Fruit fly (Drosophila melanogaster) whole organism, adult: ENCODE results near the gene CG42399.

Source experiments
- CG11617 ChIP-seq: fragments of 200-800 bp; sonication (Bioruptor generic); optimal IDR thresholded peaks from 2 replicates; lab custom pipeline; 2017; ENCODE audit warnings: mild to moderate bottlenecking, missing biosample characterization, missing genetic modification reagents, missing genetic modification characterization
- CG12768 ChIP-seq: fragments of 200-800 bp; sonication (Bioruptor generic); optimal IDR thresholded peaks from 2 replicates; lab custom pipeline; 2017; ENCODE audit warnings: missing biosample characterization, missing genetic modification characterization, mild to moderate bottlenecking, moderate library complexity, missing genetic modification reagents
- CG14711 ChIP-seq: fragments of 200-800 bp; sonication (Bioruptor generic); optimal IDR thresholded peaks from 2 replicates; lab custom pipeline; 2018; ENCODE audit warnings: missing biosample characterization, mild to moderate bottlenecking, missing genetic modification characterization, moderate library complexity
- CG1620 ChIP-seq: fragments of 200-800 bp; sonication (Bioruptor generic); optimal IDR thresholded peaks from 2 replicates; lab custom pipeline; 2016; ENCODE audit warnings: missing biosample characterization, missing genetic modification characterization
- CG33017 ChIP-seq: fragments of 200-800 bp; sonication (Bioruptor generic); optimal IDR thresholded peaks from 2 replicates; lab custom pipeline; 2018; ENCODE audit warnings: missing biosample characterization, mild to moderate bottlenecking, missing genetic modification characterization, moderate library complexity
- CG5204 ChIP-seq: fragments of 200-800 bp; sonication (Bioruptor generic); optimal IDR thresholded peaks from 2 replicates; lab custom pipeline; 2016; ENCODE audit warnings: missing biosample characterization, missing genetic modification characterization
- CG7045 ChIP-seq: fragments of 200-800 bp; sonication (Bioruptor generic); optimal IDR thresholded peaks from 2 replicates; lab custom pipeline; 2017; ENCODE audit warnings: missing biosample characterization, mild to moderate bottlenecking, missing genetic modification characterization
- CG7101 ChIP-seq: fragments of 200-800 bp; sonication (Bioruptor generic); optimal IDR thresholded peaks from 2 replicates; lab custom pipeline; 2018; ENCODE audit warnings: missing biosample characterization, mild to moderate bottlenecking, missing genetic modification characterization, moderate library complexity
- Clk ChIP-seq: fragments of 200-800 bp; sonication (Bioruptor generic); optimal IDR thresholded peaks from 2 replicates; lab custom pipeline; 2017; ENCODE audit warnings: missing biosample characterization, missing genetic modification characterization
- Crg-1 ChIP-seq: fragments of 200-800 bp; sonication (Bioruptor generic); optimal IDR thresholded peaks from 2 replicates; lab custom pipeline; 2016; ENCODE audit warnings: missing biosample characterization, missing genetic modification characterization
- Hr96 ChIP-seq: fragments of 200-800 bp; sonication (Bioruptor generic); optimal IDR thresholded peaks from 2 replicates; lab custom pipeline; 2016; ENCODE audit warnings: missing biosample characterization, missing genetic modification characterization
- Mnt ChIP-seq: fragments of 200-800 bp; sonication (Bioruptor generic); optimal IDR thresholded peaks from 2 replicates; lab custom pipeline; 2016; ENCODE audit warnings: missing biosample characterization, mild to moderate bottlenecking, missing genetic modification characterization
- bab1 ChIP-seq: fragments of 200-800 bp; sonication (Bioruptor generic); optimal IDR thresholded peaks from 3 replicates; lab custom pipeline; 2019; ENCODE audit warnings: missing biosample characterization, mild to moderate bottlenecking, missing genetic modification characterization, moderate library complexity
- cic ChIP-seq: fragments of 200-800 bp; sonication (Bioruptor generic); optimal IDR thresholded peaks from 2 replicates; lab custom pipeline; 2017; ENCODE audit warnings: missing biosample characterization, mild to moderate bottlenecking, missing genetic modification characterization, moderate library complexity
- cnc ChIP-seq, 2 experiments: fragments of >200 bp; optimal IDR thresholded peaks; 2 replicates each; lab custom pipeline; 2017
- kay ChIP-seq: fragments of 200-800 bp; sonication (Bioruptor generic); peaks from one replicate; lab custom pipeline; 2016; ENCODE audit warnings: missing biosample characterization, missing genetic modification characterization, borderline replicate concordance
- ovo ChIP-seq: fragments of 200-800 bp; sonication (Bioruptor generic); optimal IDR thresholded peaks from 2 replicates; lab custom pipeline; 2016; ENCODE audit warnings: missing biosample characterization, missing genetic modification characterization
- pad ChIP-seq: fragments of 200-800 bp; sonication (Bioruptor generic); optimal IDR thresholded peaks from 3 replicates; lab custom pipeline; 2017; ENCODE audit warnings: missing biosample characterization, missing genetic modification characterization, mild to moderate bottlenecking, moderate library complexity, missing genetic modification reagents
- tj ChIP-seq: fragments of 200-800 bp; sonication (Bioruptor generic); optimal IDR thresholded peaks from 3 replicates; lab custom pipeline; 2017; ENCODE audit warnings: missing biosample characterization, mild to moderate bottlenecking, missing genetic modification characterization, moderate library complexity
- toe ChIP-seq: fragments of 200-800 bp; sonication (Bioruptor generic); optimal IDR thresholded peaks from 2 replicates; lab custom pipeline; 2016; ENCODE audit warnings: missing biosample characterization, missing genetic modification characterization

CG42399 gene

DNA sequence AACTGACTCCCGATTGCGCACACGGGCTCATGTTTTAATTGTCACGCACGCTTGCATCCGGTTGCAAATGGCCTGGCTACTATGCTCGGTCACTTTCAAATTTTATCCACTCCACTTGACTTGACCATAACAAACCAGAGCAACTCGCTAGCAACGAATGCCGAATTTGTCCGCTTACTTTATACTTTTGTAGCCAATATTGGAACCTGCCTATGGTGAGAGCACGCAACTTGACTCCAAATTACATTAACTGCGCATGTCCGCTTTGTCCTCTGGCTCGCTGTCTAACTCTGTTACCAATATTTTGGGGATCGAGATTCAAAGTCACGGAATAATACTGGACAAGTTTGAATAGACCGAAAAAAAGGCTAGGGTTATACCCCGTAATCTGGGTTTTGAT, at the start of gene CG42399:
Gene CG42399, minus strand, starts transcription at position 159 of the 400 bp plus-strand sequence.
- TF ChIP-seq bab1 (GFP tag; lab: Kevin White, UChicago) (no peak), ovo (GFP tag; lab: Kevin White, UChicago) (no peak), Hr96 (GFP tag; lab: Kevin White, UChicago) (no peak), toe (GFP tag; lab: Kevin White, UChicago) (no peak), CG11617 (no peak), pad (GFP tag; lab: Kevin White, UChicago) (no peak), cic (GFP tag; lab: Kevin White, UChicago) (no peak), cnc (optimal IDR thresholded peaks at IDR 0.05; lab: Kevin White, UChicago) (no peak), Crg-1 (GFP tag; lab: Kevin White, UChicago) (no peak), CG1620 (GFP tag; lab: Kevin White, UChicago) (no peak), CG7045 (GFP tag; lab: Kevin White, UChicago) (no peak), CG5204 (GFP tag; lab: Kevin White, UChicago) (no peak), CG33017 (tag; lab: Kevin White, UChicago) (no peak)

DNA sequence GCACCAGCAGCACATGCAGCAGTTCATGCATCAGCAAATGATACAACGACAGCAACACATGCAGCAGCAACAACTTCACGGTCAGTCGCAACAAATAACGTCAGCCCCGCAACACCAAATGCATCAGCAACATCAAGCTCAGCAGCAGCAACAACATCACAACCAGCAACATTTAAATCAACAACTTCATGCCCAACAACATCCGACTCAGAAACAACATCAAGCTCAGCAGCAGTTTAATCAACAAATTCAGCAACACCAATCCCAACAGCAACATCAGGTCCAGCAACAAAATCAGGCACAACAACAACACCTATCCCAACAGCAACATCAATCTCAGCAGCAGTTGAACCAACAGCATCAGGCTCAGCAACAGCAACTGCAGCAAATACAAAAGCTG, 42.6 kb upstream of the CG42399 start:
- no peak for TF ChIP-seq cnc (optimal IDR thresholded peaks at IDR 0.05; lab: Kevin White, UChicago)
- TF ChIP-seq CG14711 (tag; lab: Kevin White, UChicago), result no peak
- no peak for TF ChIP-seq CG33017 (tag; lab: Kevin White, UChicago)
- no peak for TF ChIP-seq Hr96 (GFP tag; lab: Kevin White, UChicago)
- no peak for TF ChIP-seq CG1620 (GFP tag; lab: Kevin White, UChicago)
- no peak for TF ChIP-seq Crg-1 (GFP tag; lab: Kevin White, UChicago)
- TF ChIP-seq bab1 (GFP tag; lab: Kevin White, UChicago), result no peak

DNA sequence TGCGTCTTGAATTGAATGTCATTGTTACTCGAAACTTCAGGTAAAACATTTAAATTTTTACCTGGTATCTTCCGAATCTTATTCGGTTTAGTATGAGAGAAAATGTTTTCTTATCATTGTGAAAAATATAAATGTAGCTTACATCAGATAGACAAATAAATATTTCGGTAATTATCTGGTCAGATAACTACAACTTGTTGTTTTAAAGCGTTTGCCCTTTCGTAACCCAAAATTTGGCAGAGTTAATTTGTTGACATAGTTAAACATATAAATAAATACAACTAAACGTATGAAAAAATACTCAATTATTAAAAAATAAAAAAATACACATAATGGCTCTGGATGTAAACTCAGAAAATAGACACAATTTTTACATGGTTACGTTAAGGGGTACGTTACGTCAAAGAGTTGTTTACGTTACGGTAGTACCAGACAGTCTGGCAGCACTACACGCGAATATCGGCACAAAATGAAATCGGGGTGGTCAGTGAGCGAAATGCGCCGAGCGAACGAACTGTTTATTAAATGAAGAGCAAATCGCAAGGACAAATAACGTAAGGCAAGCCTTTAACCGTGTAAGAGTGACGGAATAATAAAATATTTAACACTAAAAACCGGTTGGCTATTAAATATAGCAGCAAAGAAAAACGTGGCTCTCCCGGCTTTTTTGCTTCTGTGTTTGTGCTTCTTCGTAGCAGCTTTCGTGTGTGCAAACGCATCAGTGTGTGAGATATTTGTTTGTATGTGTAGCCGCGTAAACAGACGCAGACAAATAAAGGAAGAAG, 29.5 kb upstream of the CG42399 start:
- TF ChIP-seq pad (GFP tag; lab: Kevin White, UChicago) (peak; percentile 35), Crg-1 (GFP tag; lab: Kevin White, UChicago) (peak; percentile 5), cic (GFP tag; lab: Kevin White, UChicago) (peak; percentile 61), kay (GFP tag; lab: Kevin White, UChicago) (peak; percentile 93), toe (GFP tag; lab: Kevin White, UChicago) (no peak), Mnt (GFP tag; lab: Kevin White, UChicago) (peak; percentile 77), CG7045 (GFP tag; lab: Kevin White, UChicago) (peak; percentile 19), bab1 (GFP tag; lab: Kevin White, UChicago) (peak; percentile 13), CG33017 (tag; lab: Kevin White, UChicago) (no peak), tj (peak; percentile 12), Clk (GFP tag; lab: Kevin White, UChicago) (no peak), CG14711 (tag; lab: Kevin White, UChicago) (no peak), ovo (GFP tag; lab: Kevin White, UChicago) (no peak), CG5204 (GFP tag; lab: Kevin White, UChicago) (no peak), CG1620 (GFP tag; lab: Kevin White, UChicago) (no peak), CG12768 (GFP tag; lab: Kevin White, UChicago) (peak; percentile 5), Hr96 (GFP tag; lab: Kevin White, UChicago) (no peak)

DNA sequence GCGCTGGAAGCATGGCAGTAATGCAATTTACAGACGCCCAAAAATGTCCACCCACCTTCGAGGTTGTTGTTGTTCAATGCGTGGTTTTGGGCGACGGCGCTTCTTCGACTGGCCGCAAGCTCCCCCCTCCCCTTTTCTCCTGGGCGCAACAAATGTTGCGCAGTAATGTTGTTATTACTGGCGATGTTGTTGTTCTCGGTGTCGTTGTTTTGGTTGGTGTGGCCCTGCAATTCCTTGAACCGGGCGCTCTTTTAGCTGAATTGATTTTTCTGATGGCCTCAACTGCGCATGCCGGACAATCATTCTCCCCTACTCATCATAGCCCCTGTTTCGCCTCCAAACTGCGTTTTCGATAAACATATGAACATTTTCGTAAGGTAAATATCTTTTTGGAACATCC, 27.9 kb upstream of the CG42399 start:
- no peak for TF ChIP-seq CG7101 (tag; lab: Kevin White, UChicago)
- TF ChIP-seq cic (GFP tag; lab: Kevin White, UChicago), result no peak
- no peak for TF ChIP-seq Hr96 (GFP tag; lab: Kevin White, UChicago)
- TF ChIP-seq Mnt (GFP tag; lab: Kevin White, UChicago), result no peak
- peak; percentile 1 for TF ChIP-seq tj
- no peak for TF ChIP-seq Clk (GFP tag; lab: Kevin White, UChicago)
- no peak for TF ChIP-seq toe (GFP tag; lab: Kevin White, UChicago)
- TF ChIP-seq CG1620 (GFP tag; lab: Kevin White, UChicago), result no peak
- TF ChIP-seq Crg-1 (GFP tag; lab: Kevin White, UChicago), result no peak
- TF ChIP-seq CG7045 (GFP tag; lab: Kevin White, UChicago), result no peak
- no peak for TF ChIP-seq ovo (GFP tag; lab: Kevin White, UChicago)
- TF ChIP-seq CG5204 (GFP tag; lab: Kevin White, UChicago), result no peak
- no peak for TF ChIP-seq CG14711 (tag; lab: Kevin White, UChicago)
- peak in 1 of 2 experiments; percentile 42 for TF ChIP-seq cnc (optimal IDR thresholded peaks at IDR 0.05; lab: Kevin White, UChicago)
- no peak for TF ChIP-seq CG11617

DNA sequence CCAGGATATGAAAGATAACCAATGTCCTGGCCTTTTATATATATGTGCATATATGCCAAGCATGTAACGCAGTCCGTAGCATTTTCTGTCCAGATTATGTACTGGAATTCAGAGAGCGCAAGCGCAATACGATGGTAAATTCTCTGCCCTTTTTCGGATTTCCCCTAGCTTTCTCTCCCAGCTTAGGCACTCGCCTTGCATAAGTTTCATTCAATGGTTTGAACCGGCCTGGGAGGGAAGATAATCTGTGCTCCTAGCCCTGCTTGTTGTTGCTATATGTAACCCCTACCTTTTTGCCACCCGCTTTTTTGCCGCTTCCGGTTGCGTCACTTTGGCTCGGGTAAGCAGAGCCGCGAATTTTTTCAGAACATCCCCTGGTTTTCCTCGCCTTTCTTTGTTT, 26.0 kb upstream of the CG42399 start:
- TF ChIP-seq pad (GFP tag; lab: Kevin White, UChicago) (peak; percentile 46), CG7101 (tag; lab: Kevin White, UChicago) (no peak)

DNA sequence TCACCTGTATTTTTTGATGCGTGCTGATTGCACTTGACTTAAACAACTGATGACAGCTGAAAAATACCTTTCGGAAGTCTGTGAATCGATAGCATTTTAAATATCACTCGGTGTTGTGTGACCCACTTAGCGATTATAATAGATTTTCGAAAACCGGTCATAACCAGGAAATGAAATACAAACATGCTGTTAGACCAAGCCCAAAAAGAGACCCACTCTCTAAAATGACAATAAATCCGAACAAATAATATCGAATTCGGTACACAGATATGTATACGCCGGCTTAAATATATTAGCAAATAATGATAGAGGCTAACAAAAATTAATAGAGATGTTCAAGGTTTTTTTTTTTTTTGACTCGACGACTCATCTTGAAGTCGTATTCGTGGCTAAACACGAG, 22.6 kb upstream of the CG42399 start:
- no peak for TF ChIP-seq CG33017 (tag; lab: Kevin White, UChicago)
- peak; percentile 73 for TF ChIP-seq kay (GFP tag; lab: Kevin White, UChicago)
